Comparison of ENCODE assay signal across 1 fruit fly cellular context in the genomic region with DNA sequence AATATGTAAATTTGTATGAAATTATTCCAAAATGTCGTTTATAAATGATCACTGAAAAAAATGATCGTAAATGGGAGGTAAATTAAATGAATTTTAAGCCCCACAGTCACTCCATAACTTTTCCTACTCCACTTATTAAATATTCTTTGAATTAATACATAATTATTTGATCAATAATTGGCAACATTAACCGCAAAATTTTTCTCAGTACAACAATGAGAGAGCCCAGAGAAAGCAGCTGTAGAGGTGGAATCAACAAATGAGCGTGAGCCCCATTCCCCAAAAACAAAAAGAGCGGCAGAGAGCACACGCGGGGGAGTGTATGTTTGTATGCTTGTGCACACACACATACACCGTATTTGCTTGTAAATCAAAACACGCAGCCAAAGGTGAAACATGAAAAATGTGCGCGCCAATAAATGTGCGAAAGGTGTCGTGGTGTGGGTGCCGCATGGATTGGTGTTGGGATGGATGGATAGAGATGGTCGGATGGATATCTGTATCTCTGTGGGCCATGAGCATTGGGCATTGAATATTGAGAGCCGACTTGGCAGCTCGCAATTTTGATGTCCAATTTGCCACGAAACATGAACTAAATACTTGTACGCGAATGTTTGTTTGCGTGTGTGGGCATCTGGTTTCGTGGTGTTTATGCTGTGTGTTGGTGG.
TF ChIP-seq lines count a peak whose summit lies in the region.

No protein-coding gene starts in this region.

TF ChIP-seq in whole organism, embryonic, 481 proteins besides CTCF, POLR2A, EP300 and RAD21 (continued from another document):
- peak; percentile 95 for TF ChIP-seq HLH54F (GFP tag; optimal IDR thresholded peaks at IDR 0.05; lab: Kevin White, UChicago)
- peak; percentile 84 for TF ChIP-seq CG10431 (GFP tag; optimal IDR thresholded peaks at IDR 0.05; lab: Kevin White, UChicago)
- TF ChIP-seq CG11723 (GFP tag; optimal IDR thresholded peaks at IDR 0.05; lab: Kevin White, UChicago) = peak; percentile 97
- peak; percentile 98 for TF ChIP-seq Vsx1 (GFP tag; optimal IDR thresholded peaks at IDR 0.05; lab: Kevin White, UChicago)
- peak; percentile 97 for TF ChIP-seq CG12155 (GFP tag; optimal IDR thresholded peaks at IDR 0.05; lab: Kevin White, UChicago)
- TF ChIP-seq psq (GFP tag; optimal IDR thresholded peaks at IDR 0.05; lab: Kevin White, UChicago) = peak; percentile 94
- peak; percentile 98 for TF ChIP-seq CG18599 (GFP tag; optimal IDR thresholded peaks at IDR 0.05; lab: Kevin White, UChicago)
- TF ChIP-seq tio (GFP tag; optimal IDR thresholded peaks at IDR 0.05; lab: Kevin White, UChicago) = peak; percentile 98
- TF ChIP-seq ken (GFP tag; IDR thresholded peaks at IDR 0.05; lab: Robert Waterston, UW) = no peak
- TF ChIP-seq CG2712 (tag; optimal IDR thresholded peaks at IDR 0.05; lab: Kevin White, UChicago) = peak; percentile 99
- peak; percentile 97 for TF ChIP-seq Usf (GFP tag; optimal IDR thresholded peaks at IDR 0.05; lab: Kevin White, UChicago)
- TF ChIP-seq Hr78 (GFP tag; optimal IDR thresholded peaks at IDR 0.05; lab: Kevin White, UChicago) = peak in 1 of 2 experiments; percentile 94
- TF ChIP-seq Med (GFP tag; lab: Kevin White, UChicago) = peak; percentile 99
- TF ChIP-seq CG43689 (GFP tag; IDR thresholded peaks at IDR 0.05; lab: Robert Waterston, UW) = no peak
- peak; percentile 96 for TF ChIP-seq sug (tag; optimal IDR thresholded peaks at IDR 0.05; lab: Kevin White, UChicago)
- no peak for TF ChIP-seq CG13287 (GFP tag; IDR thresholded peaks at IDR 0.05; lab: Robert Waterston, UW; ENCODE audit: partially characterized antibody)
- TF ChIP-seq cas (GFP tag; IDR thresholded peaks at IDR 0.05; lab: Robert Waterston, UW) = no peak
- TF ChIP-seq CG2199 (GFP tag; IDR thresholded peaks at IDR 0.05; lab: Robert Waterston, UW) = no peak
- peak; percentile 86 to 99 for TF ChIP-seq bsh (GFP tag; optimal IDR thresholded peaks at IDR 0.05; lab: Kevin White, UChicago)
- TF ChIP-seq CG9797 (GFP tag; optimal IDR thresholded peaks at IDR 0.05; lab: Kevin White, UChicago) = peak; percentile 26
- TF ChIP-seq CG7357 (GFP tag; IDR thresholded peaks at IDR 0.05; lab: Robert Waterston, UW) = peak; percentile 96
- TF ChIP-seq tx (GFP tag; optimal IDR thresholded peaks at IDR 0.05; lab: Kevin White, UChicago) = peak; percentile 95
- peak; percentile 85 for TF ChIP-seq Mes4 (GFP tag; optimal IDR thresholded peaks at IDR 0.05; lab: Kevin White, UChicago)
- TF ChIP-seq NC2α (GFP tag; optimal IDR thresholded peaks at IDR 0.05; lab: Kevin White, UChicago) = peak; percentile 90
- peak; percentile 96 for TF ChIP-seq CG30431 (GFP tag; optimal IDR thresholded peaks at IDR 0.05; lab: Kevin White, UChicago)
- TF ChIP-seq luna (GFP tag; optimal IDR thresholded peaks at IDR 0.05; lab: Kevin White, UChicago) = peak; percentile 90
- no peak for TF ChIP-seq CG7372 (GFP tag; IDR thresholded peaks at IDR 0.05; lab: Robert Waterston, UW)
- peak; percentile 89 for TF ChIP-seq ac (GFP tag; optimal IDR thresholded peaks at IDR 0.05; lab: Kevin White, UChicago)
- TF ChIP-seq CG16779 (GFP tag; IDR thresholded peaks at IDR 0.05; lab: Robert Waterston, UW) = no peak
- peak; percentile 98 for TF ChIP-seq CG5245 (GFP tag; optimal IDR thresholded peaks at IDR 0.05; lab: Kevin White, UChicago)
- peak; percentile 99 for TF ChIP-seq CG7556 (GFP tag; optimal IDR thresholded peaks at IDR 0.05; lab: Kevin White, UChicago)
- TF ChIP-seq lab (GFP tag; optimal IDR thresholded peaks at IDR 0.05; lab: Kevin White, UChicago) = peak; percentile 99
- peak; percentile 97 for TF ChIP-seq CG1603 (tag; optimal IDR thresholded peaks at IDR 0.05; lab: Kevin White, UChicago)
- TF ChIP-seq CG10274 (GFP tag; optimal IDR thresholded peaks at IDR 0.05; lab: Kevin White, UChicago) = peak; percentile 91
- TF ChIP-seq eve (GFP tag; optimal IDR thresholded peaks at IDR 0.05; lab: Kevin White, UChicago) = peak in 1 of 2 experiments; percentile 99
- TF ChIP-seq vfl (GFP tag; optimal IDR thresholded peaks at IDR 0.05; lab: Kevin White, UChicago) = peak; percentile 95
- TF ChIP-seq knrl (GFP tag; IDR thresholded peaks at IDR 0.05; lab: Robert Waterston, UW; ENCODE audit: partially characterized antibody) = no peak
- TF ChIP-seq run (tag; optimal IDR thresholded peaks at IDR 0.05; lab: Kevin White, UChicago) = peak; percentile 97
- TF ChIP-seq CG10654 (GFP tag; optimal IDR thresholded peaks at IDR 0.05; lab: Kevin White, UChicago) = peak; percentile 98
- peak; percentile 75 for TF ChIP-seq fd102C (GFP tag; optimal IDR thresholded peaks at IDR 0.05; lab: Kevin White, UChicago)
- peak; percentile 94 for TF ChIP-seq CG17186 (GFP tag; optimal IDR thresholded peaks at IDR 0.05; lab: Kevin White, UChicago)
- TF ChIP-seq Scr (GFP tag; IDR thresholded peaks at IDR 0.05; lab: Robert Waterston, UW; ENCODE audit: partially characterized antibody) = no peak
- peak; percentile 95 for TF ChIP-seq CG9437 (GFP tag; optimal IDR thresholded peaks at IDR 0.05; lab: Kevin White, UChicago)
- peak; percentile 98 for TF ChIP-seq CG12071 (GFP tag; optimal IDR thresholded peaks at IDR 0.05; lab: Kevin White, UChicago)
- TF ChIP-seq Blimp-1 (GFP tag; optimal IDR thresholded peaks at IDR 0.05; lab: Kevin White, UChicago) = peak; percentile 98
- TF ChIP-seq CG1647 (GFP tag; optimal IDR thresholded peaks at IDR 0.05; lab: Kevin White, UChicago) = peak; percentile 96
- no peak for TF ChIP-seq jigr1 (GFP tag; IDR thresholded peaks at IDR 0.05; lab: Robert Waterston, UW)
- TF ChIP-seq CG5953 (GFP tag; IDR thresholded peaks at IDR 0.05; lab: Robert Waterston, UW) = no peak
- TF ChIP-seq disco-r (GFP tag; optimal IDR thresholded peaks at IDR 0.05; lab: Kevin White, UChicago) = peak; percentile 90
- peak; percentile 99 for TF ChIP-seq CG1602 (GFP tag; optimal IDR thresholded peaks at IDR 0.05; lab: Kevin White, UChicago)
- TF ChIP-seq CG17802 (tag; optimal IDR thresholded peaks at IDR 0.05; lab: Kevin White, UChicago) = peak; percentile 90
- peak; percentile 99 for TF ChIP-seq Chrac-16 (GFP tag; optimal IDR thresholded peaks at IDR 0.05; lab: Kevin White, UChicago)
- TF ChIP-seq CG15073 (GFP tag; optimal IDR thresholded peaks at IDR 0.05; lab: Kevin White, UChicago) = peak; percentile 84
- TF ChIP-seq NFAT (GFP tag; IDR thresholded peaks at IDR 0.05; lab: Robert Waterston, UW) = no peak
- TF ChIP-seq onecut (GFP tag; IDR thresholded peaks at IDR 0.05; lab: Robert Waterston, UW) = peak; percentile 96
- peak; percentile 99 for TF ChIP-seq Hr3 (GFP tag; optimal IDR thresholded peaks at IDR 0.05; lab: Kevin White, UChicago)
- TF ChIP-seq Myb (GFP tag; optimal IDR thresholded peaks at IDR 0.05; lab: Kevin White, UChicago) = peak; percentile 67
- TF ChIP-seq Eip74EF (GFP tag; optimal IDR thresholded peaks at IDR 0.05; lab: Kevin White, UChicago) = peak in 1 of 2 experiments; percentile 99
- peak; percentile 98 for TF ChIP-seq ind (GFP tag; optimal IDR thresholded peaks at IDR 0.05; lab: Kevin White, UChicago)
- TF ChIP-seq CG10209 (GFP tag; optimal IDR thresholded peaks at IDR 0.05; lab: Kevin White, UChicago) = peak; percentile 99
- no peak for TF ChIP-seq Drgx (GFP tag; IDR thresholded peaks at IDR 0.05; lab: Robert Waterston, UW)
- peak; percentile 94 for TF ChIP-seq fu2 (GFP tag; optimal IDR thresholded peaks at IDR 0.05; lab: Kevin White, UChicago)
- peak; percentile 74 for TF ChIP-seq D (optimal IDR thresholded peaks at IDR 0.05; lab: Kevin White, UChicago)
- peak; percentile 97 for TF ChIP-seq D (GFP tag; optimal IDR thresholded peaks at IDR 0.05; lab: Kevin White, UChicago)
- peak; percentile 90 for TF ChIP-seq jumu (GFP tag; optimal IDR thresholded peaks at IDR 0.05; lab: Kevin White, UChicago)
